Worm (Caenorhabditis elegans): ENCODE data around the gene gipc-2.

DNA sequence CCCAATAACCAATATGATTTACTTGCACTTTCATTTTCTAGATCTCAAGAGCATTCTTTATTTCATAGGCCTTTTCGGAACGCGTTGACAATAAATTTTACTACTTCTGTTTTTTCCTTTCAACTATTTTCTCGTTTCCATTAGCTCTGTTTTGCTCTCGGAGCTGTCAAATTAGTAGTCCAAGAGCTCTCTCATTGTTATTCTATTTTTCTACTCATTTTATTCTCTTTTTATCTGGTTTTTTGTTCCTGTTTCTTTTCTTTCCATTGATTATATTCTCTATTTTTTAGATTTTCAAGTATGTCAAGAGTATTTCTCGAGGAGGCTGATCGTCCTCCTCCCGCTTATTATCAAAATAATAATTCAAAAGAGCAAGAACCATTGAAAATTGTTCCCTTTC is 19.6 kb upstream of the gipc-2 start, which contains the start of gene T04B2.3:
- TF ChIP-seq mec-3 (tag; optimal IDR thresholded peaks at IDR 0.05; ENCODE audit: borderline replicate concordance) (no peak), ets-4 (tag; optimal IDR thresholded peaks at IDR 0.05) (no peak), nhr-11 (tag; optimal IDR thresholded peaks at IDR 0.05) (no peak), pag-3 (tag; optimal IDR thresholded peaks at IDR 0.05; ENCODE audit: borderline replicate concordance) (no peak), unc-42 (tag; optimal IDR thresholded peaks at IDR 0.05) (no peak)

Data from whole organism, late embryonic.